Fruit fly (Drosophila melanogaster): ENCODE measurements around the gene Idh.

Gene Idh

dm6 chr3L:8360643-8361110, at the start of gene Idh (continued):
- TF ChIP-seq zen2 (GFP tag; IDR thresholded peaks at IDR 0.05; ENCODE audit: partially characterized antibody) (no peak; the same call in 2 of the 3 replicates), gce (GFP tag; IDR thresholded peaks at IDR 0.05) (0 out of 3 replicates have a peak, but pooled peaks have one; percentile 34), pzg (GFP tag; optimal IDR thresholded peaks at IDR 0.05) (peak; percentile 65), CG9215 (GFP tag; IDR thresholded peaks at IDR 0.05) (no peak), CG7372 (GFP tag; IDR thresholded peaks at IDR 0.05) (no peak), CG9817 (tag; optimal IDR thresholded peaks at IDR 0.05) (no peak), CG11398 (GFP tag; optimal IDR thresholded peaks at IDR 0.05) (no peak), CG14441 (GFP tag; IDR thresholded peaks at IDR 0.05) (peak; percentile 45; the same call in 1 of the 2 replicates), CG1602 (GFP tag; optimal IDR thresholded peaks at IDR 0.05) (no peak), PHDP (tag; optimal IDR thresholded peaks at IDR 0.05) (peak; percentile 51), Bgb (GFP tag; IDR thresholded peaks at IDR 0.05; ENCODE audit: partially characterized antibody) (peak; percentile 61), CG7786 (GFP tag; optimal IDR thresholded peaks at IDR 0.05) (no peak), klu (GFP tag; IDR thresholded peaks at IDR 0.05) (no peak), CG17912 (GFP tag; optimal IDR thresholded peaks at IDR 0.05) (no peak), Sin3A (optimal IDR thresholded peaks at IDR 0.05) (no peak), CG30431 (GFP tag; optimal IDR thresholded peaks at IDR 0.05) (no peak), CG30020 (tag; optimal IDR thresholded peaks at IDR 0.05) (no peak), h (optimal IDR thresholded peaks at IDR 0.05) (no peak), CG10654 (GFP tag; optimal IDR thresholded peaks at IDR 0.05) (no peak), CG17186 (GFP tag; optimal IDR thresholded peaks at IDR 0.05) (no peak), CG32532 (GFP tag; IDR thresholded peaks at IDR 0.05) (no peak), row (GFP tag; IDR thresholded peaks at IDR 0.05) (no peak), CG15514 (GFP tag; optimal IDR thresholded peaks at IDR 0.05) (peak; percentile 61), NFAT (GFP tag; IDR thresholded peaks at IDR 0.05) (0 out of 2 replicates have a peak, but pooled peaks have one; percentile 32), sisA (GFP tag; IDR thresholded peaks at IDR 0.05) (no peak), ems (GFP tag; optimal IDR thresholded peaks at IDR 0.05) (no peak), Camta (GFP tag; optimal IDR thresholded peaks at IDR 0.05) (no peak), CG18619 (GFP tag; optimal IDR thresholded peaks at IDR 0.05) (no peak), CG18476 (GFP tag; optimal IDR thresholded peaks at IDR 0.05) (no peak), Myb (GFP tag; optimal IDR thresholded peaks at IDR 0.05) (peak; percentile 26), bowl (GFP tag; IDR thresholded peaks at IDR 0.05) (no peak), Fer1 (GFP tag; optimal IDR thresholded peaks at IDR 0.05) (no peak), CG30403 (GFP tag; optimal IDR thresholded peaks at IDR 0.05) (no peak), CG4404 (GFP tag; IDR thresholded peaks at IDR 0.05) (no peak), Gug (GFP tag; IDR thresholded peaks at IDR 0.05) (no peak), jing (GFP tag; optimal IDR thresholded peaks at IDR 0.05) (no peak), CG17802 (tag; optimal IDR thresholded peaks at IDR 0.05) (no peak), CG12659 (GFP tag; optimal IDR thresholded peaks at IDR 0.05) (peak; percentile 24), CG7839 (tag; optimal IDR thresholded peaks at IDR 0.05) (peak; percentile 28), ERR (GFP tag; optimal IDR thresholded peaks at IDR 0.05) (no peak), Sox102F (GFP tag; optimal IDR thresholded peaks at IDR 0.05) (peak; percentile 30), Atf6 (GFP tag; IDR thresholded peaks at IDR 0.05) (peak; percentile 47; the same call in 1 of the 2 replicates), Side (GFP tag; optimal IDR thresholded peaks at IDR 0.05) (no peak), CG8089 (GFP tag; optimal IDR thresholded peaks at IDR 0.05) (no peak), Pdp1 (GFP tag; optimal IDR thresholded peaks at IDR 0.05) (peak in 1 of 2 experiments; percentile 100), CG4820 (GFP tag; optimal IDR thresholded peaks at IDR 0.05) (no peak), gcm (GFP tag; optimal IDR thresholded peaks at IDR 0.05) (no peak), schlank (tag; optimal IDR thresholded peaks at IDR 0.05) (no peak), fru (optimal IDR thresholded peaks at IDR 0.05) (no peak), CG7987 (GFP tag; optimal IDR thresholded peaks at IDR 0.05) (peak; percentile 27), CG10543 (GFP tag; optimal IDR thresholded peaks at IDR 0.05) (peak; percentile 46), CG11085 (GFP tag; IDR thresholded peaks at IDR 0.05) (no peak)

Data from whole organism, embryonic.